Worm (Caenorhabditis elegans) whole organism, dauer: Measurements from ENCODE around the gene srd-4.

Experiments
- unc-62 ChIP-seq: sonication (generic microtip); optimal IDR thresholded peaks from 2 replicates; lab custom pipeline; 2017; ENCODE audit warnings: missing biosample characterization, missing genetic modification reagents, missing genetic modification characterization

srd-4 gene

DNA sequence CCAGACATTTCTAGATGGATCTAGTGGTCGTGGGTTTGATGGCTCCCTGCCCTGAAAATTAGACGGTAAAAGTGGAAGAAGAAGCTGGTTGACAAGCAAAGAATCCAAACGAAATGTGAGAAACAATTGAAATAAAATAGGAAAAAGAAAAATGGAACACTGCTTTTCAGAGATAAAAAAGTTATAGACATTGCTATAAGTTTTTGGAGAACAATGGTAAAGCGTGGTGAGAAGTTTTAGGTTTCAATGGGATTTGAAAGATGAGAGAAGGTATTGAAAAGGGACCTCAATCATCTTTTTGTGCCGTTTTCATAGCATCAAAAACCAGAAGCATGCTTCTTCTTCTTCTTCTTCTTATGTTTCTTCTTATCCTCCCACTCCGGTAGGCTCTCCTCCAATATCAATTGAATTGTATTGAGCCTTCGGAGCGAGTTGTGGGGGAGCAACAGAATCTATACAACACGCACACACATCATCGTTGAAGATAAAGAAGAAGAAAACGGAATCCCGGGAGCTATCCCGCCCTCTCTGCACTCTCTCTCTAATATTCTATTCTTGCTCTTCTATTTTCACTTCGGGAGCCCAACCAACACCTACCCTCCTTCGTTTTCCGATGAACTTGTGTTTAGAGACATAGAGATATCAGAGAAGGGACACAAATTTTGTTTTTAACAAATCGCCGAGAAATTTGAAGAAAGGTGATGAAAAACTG, 49.7 kb downstream of the srd-4 start, which contains the start of gene myo-3:
Gene myo-3 (minus strand): TSS at position 51 of the 712 bp plus-strand sequence.
- no peak for TF ChIP-seq unc-62 (GFP tag; lab: Kevin White, UChicago)

- no peak for TF ChIP-seq unc-62 (GFP tag; lab: Kevin White, UChicago)
These were observed 50.8 kb downstream of the srd-4 start for ce11 chrV:12235502-12235901.
